Fruit fly (Drosophila melanogaster): ENCODE measurements around the gene CG1572.

The CG1572 gene

DNA sequence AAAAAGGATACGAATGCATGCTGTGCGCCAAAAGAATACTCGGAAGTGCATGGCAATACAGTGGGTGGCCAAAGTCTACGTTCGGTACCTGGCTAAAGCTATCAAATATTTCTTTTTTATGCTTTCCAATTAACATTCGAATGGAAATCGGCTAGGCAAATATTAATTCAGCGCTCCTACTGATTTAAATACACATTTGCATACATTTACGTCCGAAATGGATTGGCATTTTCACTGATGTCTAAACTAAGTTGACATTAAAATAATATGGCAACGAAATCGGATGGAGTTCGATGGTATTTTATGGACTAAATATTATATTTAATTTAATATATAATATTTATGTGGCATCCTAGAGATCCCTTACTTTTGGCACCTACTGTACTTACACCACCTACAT, 16.0 kb downstream of the CG1572 start (continued):
- peak in 1 of 2 experiments; percentile 28 for TF ChIP-seq salr (GFP tag; optimal IDR thresholded peaks at IDR 0.05)
- no peak for TF ChIP-seq CG11294 (GFP tag; IDR thresholded peaks at IDR 0.05)
- TF ChIP-seq Met (GFP tag; optimal IDR thresholded peaks at IDR 0.05) = no peak
- TF ChIP-seq CG3032 (tag; optimal IDR thresholded peaks at IDR 0.05) = peak; percentile 40
- TF ChIP-seq achi (GFP tag; optimal IDR thresholded peaks at IDR 0.05) = peak; percentile 52
- peak; percentile 28 for TF ChIP-seq spab (GFP tag; optimal IDR thresholded peaks at IDR 0.05)
- peak; percentile 56 for TF ChIP-seq CG32006 (GFP tag; optimal IDR thresholded peaks at IDR 0.05)
- no peak for TF ChIP-seq CG6854 (GFP tag; optimal IDR thresholded peaks at IDR 0.05)
- 0 out of 3 replicates have a peak, but pooled peaks have one; percentile 8 for TF ChIP-seq CG6163 (GFP tag; IDR thresholded peaks at IDR 0.05)
- no peak for TF ChIP-seq Gug (GFP tag; IDR thresholded peaks at IDR 0.05)
- no peak for TF ChIP-seq Ets21C (GFP tag; optimal IDR thresholded peaks at IDR 0.05)
- no peak for TF ChIP-seq CG4318 (GFP tag; optimal IDR thresholded peaks at IDR 0.05)
- TF ChIP-seq lz (GFP tag; optimal IDR thresholded peaks at IDR 0.05) = no peak
- TF ChIP-seq CG1621 (tag; optimal IDR thresholded peaks at IDR 0.05) = no peak
- no peak for TF ChIP-seq fd85E (GFP tag; optimal IDR thresholded peaks at IDR 0.05)
- peak; percentile 20 for TF ChIP-seq CG3919 (GFP tag; optimal IDR thresholded peaks at IDR 0.05)
- no peak for TF ChIP-seq fkh (GFP tag; optimal IDR thresholded peaks at IDR 0.05)
- TF ChIP-seq Hr4 (GFP tag; optimal IDR thresholded peaks at IDR 0.05) = peak; percentile 10
- peak; percentile 14 for TF ChIP-seq CG6792 (GFP tag; optimal IDR thresholded peaks at IDR 0.05)
- no peak for TF ChIP-seq cyc (GFP tag; optimal IDR thresholded peaks at IDR 0.05)
- TF ChIP-seq esn (GFP tag; optimal IDR thresholded peaks at IDR 0.05) = no peak
- no peak for TF ChIP-seq CG15336 (GFP tag; IDR thresholded peaks at IDR 0.05)
- TF ChIP-seq Ets96B (tag; optimal IDR thresholded peaks at IDR 0.05) = peak; percentile 38
- TF ChIP-seq CG6808 (GFP tag; optimal IDR thresholded peaks at IDR 0.05) = peak; percentile 44
- no peak for TF ChIP-seq svp (GFP tag)
- peak; percentile 42 for TF ChIP-seq CG10631 (GFP tag; optimal IDR thresholded peaks at IDR 0.05)

- no peak for TF ChIP-seq Ets96B (tag; optimal IDR thresholded peaks at IDR 0.05)
- TF ChIP-seq salr (GFP tag; optimal IDR thresholded peaks at IDR 0.05) = peak in 1 of 2 experiments; percentile 25
- no peak for TF ChIP-seq CG8319 (GFP tag; optimal IDR thresholded peaks at IDR 0.05)
- no peak for TF ChIP-seq CG10669 (GFP tag; optimal IDR thresholded peaks at IDR 0.05)
- TF ChIP-seq Hr4 (GFP tag; optimal IDR thresholded peaks at IDR 0.05) = no peak
- TF ChIP-seq CG4318 (GFP tag; optimal IDR thresholded peaks at IDR 0.05) = peak; percentile 26
- peak; percentile 0 for TF ChIP-seq OdsH (GFP tag; optimal IDR thresholded peaks at IDR 0.05)
- peak; percentile 76 for TF ChIP-seq CG6276 (GFP tag; optimal IDR thresholded peaks at IDR 0.05)
- 0 out of 2 replicates have a peak, but pooled peaks have one; percentile 54 for TF ChIP-seq Gug (GFP tag; IDR thresholded peaks at IDR 0.05)
- peak; percentile 64; the same call in 2 of the 3 replicates for TF ChIP-seq CG6163 (GFP tag; IDR thresholded peaks at IDR 0.05)
- TF ChIP-seq CG3032 (tag; optimal IDR thresholded peaks at IDR 0.05) = no peak
- no peak for TF ChIP-seq Met (GFP tag; optimal IDR thresholded peaks at IDR 0.05)
- no peak for TF ChIP-seq fkh (GFP tag; optimal IDR thresholded peaks at IDR 0.05)
- TF ChIP-seq CG8119 (GFP tag; IDR thresholded peaks at IDR 0.05) = peak; percentile 64; the same call in 2 of the 3 replicates
- no peak for TF ChIP-seq Ets21C (GFP tag; optimal IDR thresholded peaks at IDR 0.05)
- peak; percentile 60 for TF ChIP-seq Lpt (GFP tag; optimal IDR thresholded peaks at IDR 0.05)
- no peak for TF ChIP-seq achi (GFP tag; optimal IDR thresholded peaks at IDR 0.05)
- TF ChIP-seq dac (GFP tag; optimal IDR thresholded peaks at IDR 0.05) = peak; percentile 60
- peak; percentile 81 for TF ChIP-seq CG15336 (GFP tag; IDR thresholded peaks at IDR 0.05)
- peak; percentile 69 for TF ChIP-seq CG32006 (GFP tag; optimal IDR thresholded peaks at IDR 0.05)
- peak; percentile 84 for TF ChIP-seq eg (GFP tag; IDR thresholded peaks at IDR 0.05)
These were observed 27.2 kb downstream of the CG1572 start for dm6 chrX:11531245-11531644.

DNA sequence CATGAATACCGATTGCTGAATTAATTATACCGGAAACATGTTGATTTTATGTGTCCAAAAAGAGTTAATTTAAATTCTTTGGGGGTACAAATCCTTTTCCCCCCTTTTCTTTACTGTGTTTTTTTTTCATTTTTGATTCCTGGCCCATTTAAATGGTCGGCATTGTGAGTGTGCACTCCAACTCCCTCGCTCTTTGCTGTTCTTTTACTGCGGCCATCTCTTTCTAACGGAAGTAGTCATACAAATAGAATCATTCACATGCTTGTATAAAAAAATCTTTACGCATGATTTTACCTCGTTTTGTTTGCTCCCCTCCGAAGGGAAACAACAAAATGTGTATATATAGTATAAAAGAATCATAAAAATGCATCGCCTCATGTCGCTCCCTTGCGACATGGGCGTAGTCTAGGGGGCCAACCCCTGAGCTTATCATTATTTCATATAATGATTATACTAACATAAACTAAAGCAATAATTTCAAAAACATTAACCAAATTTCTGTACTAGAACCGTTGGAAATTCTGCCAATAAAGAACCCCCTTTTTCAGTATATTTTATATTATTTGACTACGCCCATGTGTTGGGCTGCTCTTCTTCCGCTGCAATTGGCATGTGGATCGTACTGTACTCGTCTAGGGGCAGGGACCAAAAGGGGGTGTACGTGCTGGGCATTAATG, 30.3 kb downstream of the CG1572 start:
- TF ChIP-seq svp (GFP tag) (peak; percentile 83), eg (GFP tag; IDR thresholded peaks at IDR 0.05) (peak; percentile 79), OdsH (GFP tag; optimal IDR thresholded peaks at IDR 0.05) (peak; percentile 62), Blimp-1 (GFP tag; optimal IDR thresholded peaks at IDR 0.05) (no peak), CG6792 (GFP tag; optimal IDR thresholded peaks at IDR 0.05) (peak; percentile 36), vri (GFP tag; optimal IDR thresholded peaks at IDR 0.05) (no peak), dac (GFP tag; optimal IDR thresholded peaks at IDR 0.05) (peak; percentile 22), topi (GFP tag; optimal IDR thresholded peaks at IDR 0.05) (peak; percentile 50), Gug (GFP tag; IDR thresholded peaks at IDR 0.05) (peak; percentile 45), Sox102F (GFP tag; optimal IDR thresholded peaks at IDR 0.05) (peak; percentile 55), CG6163 (GFP tag; IDR thresholded peaks at IDR 0.05) (peak; percentile 73), Hr39 (GFP tag; optimal IDR thresholded peaks at IDR 0.05) (peak; percentile 42), Hr4 (GFP tag; optimal IDR thresholded peaks at IDR 0.05) (peak; percentile 53), CG10669 (GFP tag; optimal IDR thresholded peaks at IDR 0.05) (peak; percentile 73), cyc (GFP tag; optimal IDR thresholded peaks at IDR 0.05) (peak; percentile 32), Eip75B (GFP tag; optimal IDR thresholded peaks at IDR 0.05) (peak; percentile 66), CG4318 (GFP tag; optimal IDR thresholded peaks at IDR 0.05) (peak; percentile 14), CG8632 (GFP tag; optimal IDR thresholded peaks at IDR 0.05) (peak; percentile 51), CG15336 (GFP tag; IDR thresholded peaks at IDR 0.05) (peak; percentile 58), CG11294 (GFP tag; IDR thresholded peaks at IDR 0.05) (no peak), CG6808 (GFP tag; optimal IDR thresholded peaks at IDR 0.05) (peak; percentile 79), dsx (GFP tag; optimal IDR thresholded peaks at IDR 0.05; ENCODE audit: poor library complexity, severe bottlenecking) (peak; percentile 79), fd59A (GFP tag; optimal IDR thresholded peaks at IDR 0.05) (peak; percentile 67), CG10631 (GFP tag; optimal IDR thresholded peaks at IDR 0.05) (peak; percentile 76), Ets21C (GFP tag; optimal IDR thresholded peaks at IDR 0.05) (peak; percentile 34)

Data from whole organism, prepupa.